Worm (Caenorhabditis elegans) whole organism, L4/young adult: ENCODE measurements around the gene osm-1.
"Not testable (repeated sequence)": the region's sequence is repeated elsewhere in the genome, so short reads cannot be mapped to it uniquely, and the experiment has no call there.

Experiments
- W03F9.2 ChIP-seq: fragments of 150-350 bp; optimal IDR thresholded peaks from 2 replicates; lab custom pipeline; 2014; ENCODE audit warnings: missing biosample characterization, missing genetic modification characterization
- dao-5 ChIP-seq: sonication (generic microtip); optimal IDR thresholded peaks from 2 replicates; lab custom pipeline; 2016; ENCODE audit warnings: missing genotype, missing genetic modification characterization, moderate library complexity, missing compliant biosample characterization
- him-1 ChIP-seq: sonication (generic microtip); optimal IDR thresholded peaks from 2 replicates; lab custom pipeline; 2016; ENCODE audit warnings: missing genotype, missing genetic modification reagents, missing genetic modification characterization, missing compliant biosample characterization

The osm-1 gene

ce11 chrX:16540374-16540773, at the start of gene osm-1:
Gene osm-1 (plus strand): TSS chrX:16540674.
- TF ChIP-seq him-1 (tag; lab: Kevin White, UChicago) (no peak), W03F9.2 (tag; lab: Kevin White, UChicago) (no peak), dao-5 (tag; lab: Kevin White, UChicago) (no peak)

ce11 chrX:16490753-16491152, 49.7 kb upstream of the osm-1 start:
- no peak for TF ChIP-seq dao-5 (tag; lab: Kevin White, UChicago)
- TF ChIP-seq him-1 (tag; lab: Kevin White, UChicago), result no peak
- no peak for TF ChIP-seq W03F9.2 (tag; lab: Kevin White, UChicago)

ce11 chrX:16494630-16495029, 45.8 kb upstream of the osm-1 start, which contains the start of gene K05G3.2:
Gene K05G3.2 (plus strand): TSS chrX:16494930.
- TF ChIP-seq him-1 (tag; lab: Kevin White, UChicago), result no peak
- no peak for TF ChIP-seq W03F9.2 (tag; lab: Kevin White, UChicago)
- TF ChIP-seq dao-5 (tag; lab: Kevin White, UChicago), result no peak

ce11 chrX:16501032-16501431, 39.4 kb upstream of the osm-1 start, which contains the start of gene K05G3.1:
Gene K05G3.1 (plus strand): TSS chrX:16501332.
- no peak for TF ChIP-seq dao-5 (tag; lab: Kevin White, UChicago)
- no peak for TF ChIP-seq him-1 (tag; lab: Kevin White, UChicago)
- no peak for TF ChIP-seq W03F9.2 (tag; lab: Kevin White, UChicago)

- TF ChIP-seq him-1 (tag; lab: Kevin White, UChicago) (no peak), W03F9.2 (tag; lab: Kevin White, UChicago) (no peak), dao-5 (tag; lab: Kevin White, UChicago) (no peak)
Observed at ce11 chrX:16502997-16503396, 37.5 kb upstream of the osm-1 start.

- TF ChIP-seq him-1 (tag; lab: Kevin White, UChicago) (no peak), dao-5 (tag; lab: Kevin White, UChicago) (no peak), W03F9.2 (tag; lab: Kevin White, UChicago) (no peak)
Observed at ce11 chrX:16505348-16505747, 35.1 kb upstream of the osm-1 start, which contains the start of gene T25D1.3. Gene T25D1.3 (plus strand): TSS chrX:16505648.

ce11 chrX:16515265-16515664, 25.2 kb upstream of the osm-1 start, which contains the start of gene T25D1.2:
Gene T25D1.2 (plus strand): TSS chrX:16515565.
- not testable (repeated sequence) for TF ChIP-seq dao-5, him-1, W03F9.2 (tag; lab: Kevin White, UChicago)

- TF ChIP-seq W03F9.2 (tag; lab: Kevin White, UChicago) (no peak), dao-5 (tag; lab: Kevin White, UChicago) (no peak), him-1 (tag; lab: Kevin White, UChicago) (no peak)
Observed at ce11 chrX:16518771-16519170, 21.7 kb upstream of the osm-1 start.

ce11 chrX:16519517-16519916, 21.0 kb upstream of the osm-1 start, which contains the start of gene T25D1.1:
Gene T25D1.1 (plus strand): TSS chrX:16519817.
- no peak for TF ChIP-seq dao-5 (tag; lab: Kevin White, UChicago)
- TF ChIP-seq him-1 (tag; lab: Kevin White, UChicago), result no peak
- no peak for TF ChIP-seq W03F9.2 (tag; lab: Kevin White, UChicago)

- TF ChIP-seq him-1 (tag; lab: Kevin White, UChicago), result no peak
- TF ChIP-seq W03F9.2 (tag; lab: Kevin White, UChicago), result no peak
Observed at ce11 chrX:16521722-16522121, 18.8 kb upstream of the osm-1 start.

ce11 chrX:16524310-16524709, 16.2 kb upstream of the osm-1 start:
- TF ChIP-seq him-1 (tag; lab: Kevin White, UChicago), result no peak
- no peak for TF ChIP-seq W03F9.2 (tag; lab: Kevin White, UChicago)
- TF ChIP-seq dao-5 (tag; lab: Kevin White, UChicago), result no peak

- no peak for TF ChIP-seq W03F9.2 (tag; lab: Kevin White, UChicago)
- TF ChIP-seq him-1 (tag; lab: Kevin White, UChicago), result no peak
- no peak for TF ChIP-seq dao-5 (tag; lab: Kevin White, UChicago)
Observed at ce11 chrX:16525632-16526031, 14.8 kb upstream of the osm-1 start.

ce11 chrX:16527815-16528214, 12.7 kb upstream of the osm-1 start:
- TF ChIP-seq him-1 (tag; lab: Kevin White, UChicago) (no peak), W03F9.2 (tag; lab: Kevin White, UChicago) (no peak), dao-5 (tag; lab: Kevin White, UChicago) (no peak)

- no peak for TF ChIP-seq him-1 (tag; lab: Kevin White, UChicago)
- no peak for TF ChIP-seq dao-5 (tag; lab: Kevin White, UChicago)
- TF ChIP-seq W03F9.2 (tag; lab: Kevin White, UChicago), result no peak
Observed at ce11 chrX:16529937-16530336, 10.5 kb upstream of the osm-1 start.
